Fruit fly (Drosophila melanogaster) whole organism, embryonic: ENCODE measurements around the gene CG5644.

ENCODE experiments used
- CG10431 ChIP-seq: fragments of 200-800 bp; sonication (Bioruptor generic); optimal IDR thresholded peaks from 3 replicates; lab custom pipeline; 2018; ENCODE audit warnings: missing biosample characterization, mild to moderate bottlenecking, missing genetic modification characterization
- CG10959 ChIP-seq: fragments of 200-800 bp; sonication (Bioruptor generic); IDR thresholded peaks from 2 replicates; pipeline ENCODE4 v1.3.6; 2022; ENCODE audit warnings: missing biosample characterization, missing genetic modification characterization
- CG11695 ChIP-seq: fragments of 200-800 bp; sonication (Bioruptor generic); IDR thresholded peaks from 3 replicates; pipeline ENCODE4 v1.3.6; 2022; ENCODE audit warnings: missing biosample characterization, missing genetic modification characterization
- CG12299 ChIP-seq: fragments of 200-800 bp; sonication (Bioruptor generic); optimal IDR thresholded peaks from 2 replicates; lab custom pipeline; 2018; ENCODE audit warnings: missing biosample characterization, mild to moderate bottlenecking, missing genetic modification characterization
- CG13424 ChIP-seq: fragments of 200-800 bp; sonication (Bioruptor generic); optimal IDR thresholded peaks from 2 replicates; lab custom pipeline; 2019; ENCODE audit warnings: missing biosample characterization, mild to moderate bottlenecking, missing genetic modification characterization, moderate library complexity
- CG15269 ChIP-seq: fragments of 200-800 bp; sonication (Bioruptor generic); optimal IDR thresholded peaks from 2 replicates; lab custom pipeline; 2018; ENCODE audit warnings: missing biosample characterization, mild to moderate bottlenecking, missing genetic modification characterization, moderate library complexity
- CG18476 ChIP-seq: fragments of 200-800 bp; sonication (Bioruptor generic); optimal IDR thresholded peaks from 2 replicates; lab custom pipeline; 2016; ENCODE audit warnings: missing biosample characterization, mild to moderate bottlenecking, missing genetic modification characterization
- CG2199 ChIP-seq: fragments of 200-800 bp; sonication (Bioruptor generic); IDR thresholded peaks from 3 replicates; pipeline ENCODE4 v1.3.6; 2022; ENCODE audit warnings: missing biosample characterization, missing genetic modification characterization
- CG2202 ChIP-seq: fragments of 200-800 bp; sonication (Bioruptor generic); optimal IDR thresholded peaks from 2 replicates; lab custom pipeline; 2018; ENCODE audit warnings: missing biosample characterization, mild to moderate bottlenecking, missing genetic modification characterization
- CG32532 ChIP-seq: fragments of 200-800 bp; sonication (Bioruptor generic); IDR thresholded peaks from 2 replicates; pipeline ENCODE4 v1.3.6; 2022; ENCODE audit warnings: missing biosample characterization, missing genetic modification characterization
- CG32767 ChIP-seq: fragments of 200-800 bp; sonication (Bioruptor generic); IDR thresholded peaks from 2 replicates; pipeline ENCODE4 v1.3.6; 2022; ENCODE audit warnings: missing biosample characterization, missing genetic modification characterization
- CG3281 ChIP-seq: fragments of 200-800 bp; sonication (Bioruptor generic); optimal IDR thresholded peaks from 3 replicates; lab custom pipeline; 2017; ENCODE audit warnings: missing biosample characterization, mild to moderate bottlenecking, missing genetic modification characterization
- CG4820 ChIP-seq: fragments of 200-800 bp; sonication (Bioruptor generic); optimal IDR thresholded peaks from 3 replicates; lab custom pipeline; 2016; ENCODE audit warnings: missing biosample characterization, missing genetic modification characterization
- CG6272 ChIP-seq: fragments of 200-800 bp; sonication (Bioruptor generic); IDR thresholded peaks from 2 replicates; pipeline ENCODE4 v1.3.6; 2022; ENCODE audit warnings: missing biosample characterization, missing genetic modification characterization
- CG7987 ChIP-seq: fragments of 200-800 bp; sonication (Bioruptor generic); optimal IDR thresholded peaks from 2 replicates; lab custom pipeline; 2018; ENCODE audit warnings: missing biosample characterization, mild to moderate bottlenecking, missing genetic modification characterization, moderate library complexity
- CG9876 ChIP-seq: fragments of 200-800 bp; sonication (Bioruptor generic); optimal IDR thresholded peaks from 2 replicates; lab custom pipeline; 2016; ENCODE audit warnings: missing biosample characterization, missing genetic modification characterization
- CHES-1-like ChIP-seq: fragments of 200-800 bp; sonication (Bioruptor generic); optimal IDR thresholded peaks from 2 replicates; lab custom pipeline; 2016; ENCODE audit warnings: missing biosample characterization, missing genetic modification characterization
- Dfd ChIP-seq, 2 experiments: fragments of >200 bp; optimal IDR thresholded peaks; 2 replicates each; lab custom pipeline; 2017; ENCODE audit warnings: missing biosample characterization in 2 of 2, missing genetic modification characterization in 2 of 2
- Dll ChIP-seq: fragments of 200-800 bp; sonication (Bioruptor generic); IDR thresholded peaks from 4 replicates; pipeline ENCODE4 v1.3.6; 2022; ENCODE audit warnings: missing biosample characterization, missing genetic modification characterization; ENCODE audit not compliant: partially characterized antibody
- Doc2 ChIP-seq: fragments of 200-800 bp; sonication (Bioruptor generic); IDR thresholded peaks from 2 replicates; pipeline ENCODE4 v1.3.6; 2022; ENCODE audit warnings: missing biosample characterization, missing genetic modification characterization
- Gsc ChIP-seq: fragments of 200-800 bp; sonication (Bioruptor generic); IDR thresholded peaks from 2 replicates; pipeline ENCODE4 v1.3.6; 2022; ENCODE audit warnings: missing biosample characterization, missing genetic modification characterization
- Hand ChIP-seq: fragments of 200-800 bp; sonication (Bioruptor generic); optimal IDR thresholded peaks from 2 replicates; lab custom pipeline; 2017; ENCODE audit warnings: mild to moderate bottlenecking, missing biosample characterization, missing genetic modification reagents, missing genetic modification characterization
- HmgZ ChIP-seq: fragments of 200-800 bp; sonication (Bioruptor generic); optimal IDR thresholded peaks from 2 replicates; lab custom pipeline; 2018; ENCODE audit warnings: missing biosample characterization, mild to moderate bottlenecking, missing genetic modification characterization
- Hr39 ChIP-seq: fragments of >200 bp; optimal IDR thresholded peaks from 2 replicates; lab custom pipeline; 2017
- Hr51 ChIP-seq, 2 experiments: fragments of 200-800 bp; sonication (Bioruptor generic); optimal IDR thresholded peaks; 2 replicates in 1 of 2; 3 replicates in 1 of 2; lab custom pipeline; 2016 to 2018; ENCODE audit warnings: missing biosample characterization in 2 of 2, missing genetic modification characterization in 2 of 2, mild to moderate bottlenecking in 1 of 2, moderate library complexity in 1 of 2
- MESR4 ChIP-seq: fragments of 200-800 bp; sonication (Bioruptor generic); optimal IDR thresholded peaks from 2 replicates; lab custom pipeline; 2018; ENCODE audit warnings: missing biosample characterization, mild to moderate bottlenecking, missing genetic modification characterization, moderate library complexity
- Pdp1 ChIP-seq, 2 experiments: fragments of 200-800 bp; sonication (Bioruptor generic); optimal IDR thresholded peaks; 3 replicates each; lab custom pipeline; 2016; ENCODE audit warnings: missing biosample characterization in 2 of 2, missing genetic modification characterization in 2 of 2, mild to moderate bottlenecking in 1 of 2, moderate library complexity in 1 of 2
- Rfx ChIP-seq: fragments of 200-800 bp; sonication (Bioruptor generic); IDR thresholded peaks from 2 replicates; pipeline ENCODE4 v1.3.6; 2022; ENCODE audit warnings: missing biosample characterization, missing genetic modification characterization
- Sry-δ ChIP-seq: fragments of 200-800 bp; sonication (Bioruptor generic); optimal IDR thresholded peaks from 2 replicates; lab custom pipeline; 2016; ENCODE audit warnings: missing biosample characterization, missing genetic modification characterization
- Tbp ChIP-seq: fragments of >200 bp; optimal IDR thresholded peaks from 2 replicates; lab custom pipeline; 2018; ENCODE audit warnings: missing biosample characterization, missing genetic modification characterization
- ab ChIP-seq: fragments of 200-800 bp; sonication (Bioruptor generic); optimal IDR thresholded peaks from 2 replicates; lab custom pipeline; 2016; ENCODE audit warnings: missing biosample characterization, missing genetic modification characterization
- al ChIP-seq: fragments of 200-800 bp; sonication (Bioruptor generic); IDR thresholded peaks from 2 replicates; pipeline ENCODE4 v1.3.6; 2022; ENCODE audit warnings: missing biosample characterization, missing genetic modification characterization
- ap ChIP-seq: fragments of 200-800 bp; sonication (Bioruptor generic); IDR thresholded peaks from 2 replicates; pipeline ENCODE4 v1.3.6; 2022; ENCODE audit warnings: missing biosample characterization, missing genetic modification characterization
- ato ChIP-seq: fragments of 200-800 bp; sonication (Bioruptor generic); IDR thresholded peaks from 2 replicates; pipeline ENCODE4 v1.3.6; 2022; ENCODE audit warnings: missing biosample characterization, missing genetic modification characterization; ENCODE audit not compliant: partially characterized antibody
- esg ChIP-seq: fragments of 200-800 bp; sonication (Bioruptor generic); conservative IDR thresholded peaks from 2 replicates; pipeline ENCODE4 v1.3.6; 2022; ENCODE audit warnings: missing biosample characterization, missing genetic modification characterization
- gem ChIP-seq: fragments of 200-800 bp; sonication (Bioruptor generic); optimal IDR thresholded peaks from 2 replicates; lab custom pipeline; 2019; ENCODE audit warnings: missing biosample characterization, mild to moderate bottlenecking, missing genetic modification characterization, moderate library complexity
- gro ChIP-seq: fragments of 200-800 bp; sonication (Bioruptor generic); optimal IDR thresholded peaks from 2 replicates; lab custom pipeline; 2016; ENCODE audit warnings: missing biosample characterization, missing genetic modification characterization
- gsb-n ChIP-seq: fragments of 200-800 bp; sonication (Bioruptor generic); optimal IDR thresholded peaks from 3 replicates; lab custom pipeline; 2018; ENCODE audit warnings: missing biosample characterization, mild to moderate bottlenecking, missing genetic modification characterization
- maf-S ChIP-seq: fragments of 200-800 bp; sonication (Bioruptor generic); optimal IDR thresholded peaks from 2 replicates; lab custom pipeline; 2016; ENCODE audit warnings: missing biosample characterization, missing genetic modification characterization
- p53 ChIP-seq: fragments of 200-800 bp; sonication (Bioruptor generic); optimal IDR thresholded peaks from 2 replicates; lab custom pipeline; 2016; ENCODE audit warnings: missing biosample characterization, missing genetic modification characterization
- pros ChIP-seq: fragments of 200-800 bp; sonication (Bioruptor generic); optimal IDR thresholded peaks from 3 replicates; lab custom pipeline; 2019; ENCODE audit warnings: missing biosample characterization, mild to moderate bottlenecking, missing genetic modification characterization, moderate library complexity
- salm ChIP-seq: fragments of 200-800 bp; sonication (Bioruptor generic); optimal IDR thresholded peaks from 2 replicates; lab custom pipeline; 2018; ENCODE audit warnings: missing biosample characterization, mild to moderate bottlenecking, missing genetic modification characterization
- sc ChIP-seq, 3 experiments: fragments of >200 bp in 2 of 3; fragments of 200-800 bp in 1 of 3; sonication (Bioruptor generic) in 1 of 3; optimal IDR thresholded peaks; 2 replicates in 2 of 3; 3 replicates in 1 of 3; lab custom pipeline; 2017; ENCODE audit warnings: mild to moderate bottlenecking in 1 of 3, missing biosample characterization in 1 of 3, missing genetic modification characterization in 1 of 3, missing genetic modification reagents in 1 of 3
- sens-2 ChIP-seq: fragments of 200-800 bp; sonication (Bioruptor generic); IDR thresholded peaks from 2 replicates; pipeline ENCODE4 v1.3.6; 2022; ENCODE audit warnings: missing biosample characterization, missing genetic modification characterization
- slou ChIP-seq: fragments of 200-800 bp; sonication (Bioruptor generic); optimal IDR thresholded peaks from 3 replicates; lab custom pipeline; 2016; ENCODE audit warnings: missing biosample characterization, missing genetic modification characterization
- stc ChIP-seq: fragments of 200-800 bp; sonication (Bioruptor generic); IDR thresholded peaks from 2 replicates; pipeline ENCODE4 v1.3.6; 2022; ENCODE audit warnings: missing biosample characterization, missing genetic modification characterization
- stwl ChIP-seq: fragments of 200-800 bp; sonication (Bioruptor generic); optimal IDR thresholded peaks from 3 replicates; lab custom pipeline; 2018; ENCODE audit warnings: missing biosample characterization, mild to moderate bottlenecking, missing genetic modification characterization, moderate library complexity
- tgo ChIP-seq: fragments of 200-800 bp; sonication (Bioruptor generic); IDR thresholded peaks from 3 replicates; pipeline ENCODE4 v1.3.6; 2022; ENCODE audit warnings: missing biosample characterization, missing genetic modification characterization
- tin ChIP-seq: fragments of 200-800 bp; sonication (Bioruptor generic); optimal IDR thresholded peaks from 3 replicates; lab custom pipeline; 2016; ENCODE audit warnings: missing biosample characterization, missing genetic modification characterization
- twi ChIP-seq: fragments of 200-800 bp; optimal IDR thresholded peaks from 2 replicates; lab custom pipeline; 2019; ENCODE audit warnings: missing biosample characterization, mild to moderate bottlenecking, missing genetic modification characterization, moderate library complexity
- vfl ChIP-seq: fragments of 200-800 bp; sonication (Bioruptor generic); optimal IDR thresholded peaks from 2 replicates; lab custom pipeline; 2016; ENCODE audit warnings: missing biosample characterization, missing genetic modification characterization
- wdn ChIP-seq: fragments of 200-800 bp; sonication (Bioruptor generic); IDR thresholded peaks from 2 replicates; pipeline ENCODE4 v1.3.6; 2022; ENCODE audit warnings: missing biosample characterization, missing genetic modification characterization

The CG5644 gene

DNA sequence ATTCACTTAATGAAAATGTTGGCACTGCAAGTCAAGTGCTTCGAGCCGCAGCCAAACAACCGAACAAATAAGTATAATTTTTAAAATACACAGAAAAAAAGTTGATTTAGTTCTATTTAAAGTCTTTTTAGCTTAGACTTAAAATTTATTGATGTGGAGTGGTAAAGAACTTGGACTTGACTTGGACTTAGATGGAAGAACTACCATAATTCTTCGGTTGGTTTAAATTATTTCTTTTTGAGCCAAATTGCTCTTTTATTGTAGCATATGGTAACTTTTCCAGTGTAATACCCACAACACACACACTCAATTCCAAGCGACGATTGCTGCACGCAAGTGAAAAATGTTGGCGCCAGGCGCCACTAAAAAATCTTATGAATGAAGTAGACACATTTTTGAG is 48.4 kb upstream of the CG5644 start (continued):
- TF ChIP-seq salm (tag; lab: Kevin White, UChicago) (no peak), Dfd (GFP tag; optimal IDR thresholded peaks at IDR 0.05; lab: Kevin White, UChicago) (no peak), CG2199 (GFP tag; lab: Robert Waterston, UW) (no peak), al (GFP tag; lab: Robert Waterston, UW) (no peak), Hand (no peak), CG2202 (tag; lab: Kevin White, UChicago) (peak; percentile 53), tin (peak; percentile 47), twi (tag; lab: Kevin White, UChicago) (peak; percentile 46), ab (GFP tag; lab: Kevin White, UChicago) (no peak), CG11695 (peak; percentile 23; the same call in 1 of the 3 replicates), sens-2 (GFP tag; lab: Robert Waterston, UW) (no peak), Doc2 (GFP tag; lab: Robert Waterston, UW) (no peak), CG18476 (peak; percentile 26), Sry-δ (no peak), wdn (no peak), CG32767 (no peak), Dll (GFP tag; lab: Robert Waterston, UW) (no peak), CG15269 (tag; lab: Kevin White, UChicago) (peak; percentile 30), CG3281 (GFP tag; lab: Kevin White, UChicago) (no peak), CG10959 (GFP tag; lab: Robert Waterston, UW) (peak; percentile 72), Pdp1 (GFP tag; optimal IDR thresholded peaks at IDR 0.05; lab: Kevin White, UChicago) (peak; percentile 34 to 44), CG9876 (GFP tag; lab: Kevin White, UChicago) (no peak), HmgZ (tag; lab: Kevin White, UChicago) (no peak), MESR4 (no peak), gsb-n (tag; lab: Kevin White, UChicago) (peak; percentile 38), Rfx (GFP tag; lab: Robert Waterston, UW) (no peak), CG32532 (GFP tag; lab: Robert Waterston, UW) (no peak), CHES-1-like (peak; percentile 1), CG7987 (no peak), vfl (no peak), Hr39 (no peak), pros (GFP tag; lab: Kevin White, UChicago) (no peak), ato (GFP tag; lab: Robert Waterston, UW) (no peak), ap (GFP tag; lab: Robert Waterston, UW) (no peak), esg (peak; percentile 31; the same call in 1 of the 2 replicates), slou (no peak), CG6272 (GFP tag; lab: Robert Waterston, UW) (no peak), gem (tag; lab: Kevin White, UChicago) (peak; percentile 73), CG13424 (peak; percentile 59), Tbp (GFP tag; lab: Kevin White, UChicago) (no peak), CG10431 (GFP tag; lab: Kevin White, UChicago) (no peak), maf-S (GFP tag; lab: Kevin White, UChicago) (no peak), stwl (tag; lab: Kevin White, UChicago) (no peak), p53 (GFP tag; lab: Kevin White, UChicago) (no peak), Hr51 (GFP tag; optimal IDR thresholded peaks at IDR 0.05; lab: Kevin White, UChicago) (peak in 1 of 2 experiments; percentile 27), CG4820 (peak; percentile 42), gro (GFP tag; lab: Kevin White, UChicago) (no peak), sc (optimal IDR thresholded peaks at IDR 0.05; lab: Kevin White, UChicago) (no peak), sc (GFP tag; optimal IDR thresholded peaks at IDR 0.05; lab: Kevin White, UChicago) (peak; percentile 32), tgo (GFP tag; lab: Robert Waterston, UW) (0 out of 3 replicates have a peak, but pooled peaks have one; percentile 37), Gsc (GFP tag; lab: Robert Waterston, UW) (no peak), CG12299 (tag; lab: Kevin White, UChicago) (no peak), stc (GFP tag; lab: Robert Waterston, UW) (peak; percentile 20; the same call in 1 of the 2 replicates)
